Worm (Caenorhabditis elegans) whole organism, L4/young adult: Measurements from ENCODE around the gene F56C9.6.

Experiments used
- W03F9.2 ChIP-seq: fragments of 150-350 bp; optimal IDR thresholded peaks from 2 replicates; lab custom pipeline; 2014; ENCODE audit warnings: missing biosample characterization, missing genetic modification characterization
- dao-5 ChIP-seq: sonication (generic microtip); optimal IDR thresholded peaks from 2 replicates; lab custom pipeline; 2016; ENCODE audit warnings: missing genotype, missing genetic modification characterization, moderate library complexity, missing compliant biosample characterization
- him-1 ChIP-seq: sonication (generic microtip); optimal IDR thresholded peaks from 2 replicates; lab custom pipeline; 2016; ENCODE audit warnings: missing genotype, missing genetic modification reagents, missing genetic modification characterization, missing compliant biosample characterization

ce11 chrIII:7339138-7339537 lies 28.6 kb upstream of the F56C9.6 start:
- TF ChIP-seq W03F9.2 (tag; lab: Kevin White, UChicago): no peak
- no peak for TF ChIP-seq dao-5 (tag; lab: Kevin White, UChicago)
- TF ChIP-seq him-1 (tag; lab: Kevin White, UChicago): no peak
